Worm (Caenorhabditis elegans) whole organism, young adult: ENCODE measurements around the gene Y53F4B.10.

Source experiments
- attf-3 ChIP-seq: fragments of 200-800 bp; sonication (Bioruptor generic); conservative IDR thresholded peaks from 2 replicates; pipeline ENCODE4 v1.3.6; 2022; ENCODE audit warnings: missing genetic modification reagents, missing genetic modification characterization, missing compliant biosample characterization
- dpl-1 ChIP-seq: fragments of 150-350 bp; optimal IDR thresholded peaks from 2 replicates; lab custom pipeline; 2014; ENCODE audit warnings: missing biosample characterization, missing genetic modification reagents, missing genetic modification characterization
- pha-4 ChIP-seq: fragments of 150-350 bp; sonication (generic microtip); optimal IDR thresholded peaks from 2 replicates; lab custom pipeline; 2014; ENCODE audit warnings: missing biosample characterization, missing genetic modification reagents, missing genetic modification characterization

ce11 chrII:15003410-15003809, at the start of gene Y53F4B.10:
- TF ChIP-seq pha-4 (tag; lab: Kevin White, UChicago), result no peak
- no peak for TF ChIP-seq attf-3
- no peak for TF ChIP-seq dpl-1 (GFP tag; lab: Kevin White, UChicago)
